Worm (Caenorhabditis elegans): ENCODE data around the gene ndub-3.

DNA sequence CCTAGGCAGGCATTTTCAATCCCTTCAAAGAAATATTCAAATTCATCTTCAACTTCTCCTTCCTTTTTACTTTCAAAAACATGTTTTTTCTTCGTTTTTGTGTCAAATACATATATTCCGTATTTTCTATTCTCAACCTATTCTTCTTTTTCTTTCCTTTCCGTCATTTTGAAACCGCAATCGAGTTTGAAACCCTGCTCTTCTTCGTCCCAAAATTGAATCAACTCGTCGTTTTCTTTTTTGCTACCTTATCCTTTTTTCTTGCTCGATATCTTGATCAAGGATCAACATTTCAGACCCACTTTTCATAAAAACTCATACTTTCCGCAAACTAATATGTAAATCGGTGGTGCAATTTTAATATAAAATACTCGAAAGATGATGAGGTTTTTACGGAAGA, 19.5 kb downstream of the ndub-3 start:
- TF ChIP-seq ama-1 (optimal IDR thresholded peaks at IDR 0.05) (no peak), tbx-37 (GFP tag; conservative IDR thresholded peaks at IDR 0.05) (no peak), scrt-1 (GFP tag; IDR thresholded peaks at IDR 0.05) (no peak), sea-1 (GFP tag; conservative IDR thresholded peaks at IDR 0.05) (no peak), hnd-1 (tag; optimal IDR thresholded peaks at IDR 0.05) (no peak)

Measured in whole organism, early embryonic.